Worm (Caenorhabditis elegans): Measurements from ENCODE around the gene C15F1.1.

DNA sequence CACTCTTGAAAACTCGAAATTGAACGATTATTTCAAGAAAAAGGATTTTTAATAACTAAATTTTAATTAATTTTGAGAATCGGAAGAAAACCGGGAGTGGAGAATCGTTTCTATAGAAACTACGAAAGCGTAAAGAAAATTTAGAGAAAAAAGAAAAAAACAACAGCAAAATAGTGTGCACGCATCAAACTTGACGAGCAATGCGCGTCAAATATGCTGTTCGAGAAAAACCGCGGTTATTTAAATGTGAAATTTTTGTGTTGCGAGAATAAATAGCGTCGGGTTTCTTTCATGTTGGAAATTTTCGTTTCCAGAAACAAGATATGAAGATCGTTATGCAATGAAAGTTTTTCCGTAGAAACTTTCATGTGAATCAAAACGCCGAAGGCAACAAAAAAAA is 15.7 kb upstream of the C15F1.1 start:
- TF ChIP-seq ztf-22 (GFP tag; optimal IDR thresholded peaks at IDR 0.05) (no peak), madf-3 (GFP tag; IDR thresholded peaks at IDR 0.05) (no peak), sptf-2 (GFP tag; optimal IDR thresholded peaks at IDR 0.05) (no peak), nhr-80 (tag; optimal IDR thresholded peaks at IDR 0.05) (no peak), nfyb-1 (GFP tag; IDR thresholded peaks at IDR 0.05) (no peak)

Data from whole organism, young adult.